Worm (Caenorhabditis elegans) whole organism, L4 larva: Measurements from ENCODE around the gene C17G1.5.

Experiments used
- gei-8 ChIP-seq: fragments of 200-800 bp; sonication (Bioruptor generic); optimal IDR thresholded peaks from 2 replicates; lab custom pipeline; 2018; ENCODE audit warnings: mild to moderate bottlenecking, missing genetic modification characterization, missing compliant biosample characterization
- ztf-11 ChIP-seq: fragments of 150-350 bp; optimal IDR thresholded peaks from 2 replicates; lab custom pipeline; 2014; ENCODE audit warnings: missing biosample characterization, missing genetic modification characterization

ce11 chrX:9962535-9962934 lies 23.9 kb downstream of the C17G1.5 start:
- no peak for TF ChIP-seq gei-8 (GFP tag; lab: Kevin White, UChicago)
- no peak for TF ChIP-seq ztf-11 (tag; lab: Kevin White, UChicago)
